Worm (Caenorhabditis elegans): ENCODE data around the gene T24H7.2.

DNA sequence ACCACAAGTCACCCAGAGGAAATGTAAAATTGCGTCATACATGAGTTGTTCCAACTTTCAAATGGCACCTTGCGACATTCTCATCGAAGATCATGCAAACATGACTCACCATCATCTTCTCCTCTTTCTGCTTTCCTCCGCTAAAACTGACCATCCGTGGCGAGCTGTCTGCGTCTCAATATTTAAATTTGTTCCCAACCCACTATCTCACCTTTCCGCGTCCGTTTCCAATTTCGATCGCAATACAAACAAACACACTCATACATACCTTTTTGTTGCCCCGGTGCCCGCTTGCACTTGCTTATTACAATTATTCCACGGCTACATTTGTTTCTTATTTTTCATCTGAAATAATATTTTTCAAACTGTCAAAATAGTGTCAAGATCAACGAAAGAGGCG is 13.6 kb downstream of the T24H7.2 start, which contains the start of gene nmgp-1:
- no peak for TF ChIP-seq elt-3 (tag; optimal IDR thresholded peaks at IDR 0.05)
- TF ChIP-seq unc-120 (tag; optimal IDR thresholded peaks at IDR 0.05; ENCODE audit: poor library complexity, severe bottlenecking): no peak
- TF ChIP-seq lsy-2 (tag; optimal IDR thresholded peaks at IDR 0.05): no peak
- TF ChIP-seq mep-1 (tag; optimal IDR thresholded peaks at IDR 0.05): no peak
- TF ChIP-seq ztf-11 (tag; optimal IDR thresholded peaks at IDR 0.05): no peak
